Fruit fly (Drosophila melanogaster) whole organism, adult: Measurements from ENCODE around the gene Mbs.

Experiments
- CG11617 ChIP-seq: fragments of 200-800 bp; sonication (Bioruptor generic); optimal IDR thresholded peaks from 2 replicates; lab custom pipeline; 2017; ENCODE audit warnings: mild to moderate bottlenecking, missing biosample characterization, missing genetic modification reagents, missing genetic modification characterization
- CG12768 ChIP-seq: fragments of 200-800 bp; sonication (Bioruptor generic); optimal IDR thresholded peaks from 2 replicates; lab custom pipeline; 2017; ENCODE audit warnings: missing biosample characterization, missing genetic modification characterization, mild to moderate bottlenecking, moderate library complexity, missing genetic modification reagents
- CG14711 ChIP-seq: fragments of 200-800 bp; sonication (Bioruptor generic); optimal IDR thresholded peaks from 2 replicates; lab custom pipeline; 2018; ENCODE audit warnings: missing biosample characterization, mild to moderate bottlenecking, missing genetic modification characterization, moderate library complexity
- CG1620 ChIP-seq: fragments of 200-800 bp; sonication (Bioruptor generic); optimal IDR thresholded peaks from 2 replicates; lab custom pipeline; 2016; ENCODE audit warnings: missing biosample characterization, missing genetic modification characterization
- CG33017 ChIP-seq: fragments of 200-800 bp; sonication (Bioruptor generic); optimal IDR thresholded peaks from 2 replicates; lab custom pipeline; 2018; ENCODE audit warnings: missing biosample characterization, mild to moderate bottlenecking, missing genetic modification characterization, moderate library complexity
- CG5204 ChIP-seq: fragments of 200-800 bp; sonication (Bioruptor generic); optimal IDR thresholded peaks from 2 replicates; lab custom pipeline; 2016; ENCODE audit warnings: missing biosample characterization, missing genetic modification characterization
- CG7045 ChIP-seq: fragments of 200-800 bp; sonication (Bioruptor generic); optimal IDR thresholded peaks from 2 replicates; lab custom pipeline; 2017; ENCODE audit warnings: missing biosample characterization, mild to moderate bottlenecking, missing genetic modification characterization
- CG7101 ChIP-seq: fragments of 200-800 bp; sonication (Bioruptor generic); optimal IDR thresholded peaks from 2 replicates; lab custom pipeline; 2018; ENCODE audit warnings: missing biosample characterization, mild to moderate bottlenecking, missing genetic modification characterization, moderate library complexity
- Clk ChIP-seq: fragments of 200-800 bp; sonication (Bioruptor generic); optimal IDR thresholded peaks from 2 replicates; lab custom pipeline; 2017; ENCODE audit warnings: missing biosample characterization, missing genetic modification characterization
- Crg-1 ChIP-seq: fragments of 200-800 bp; sonication (Bioruptor generic); optimal IDR thresholded peaks from 2 replicates; lab custom pipeline; 2016; ENCODE audit warnings: missing biosample characterization, missing genetic modification characterization
- Hr96 ChIP-seq: fragments of 200-800 bp; sonication (Bioruptor generic); optimal IDR thresholded peaks from 2 replicates; lab custom pipeline; 2016; ENCODE audit warnings: missing biosample characterization, missing genetic modification characterization
- Mnt ChIP-seq: fragments of 200-800 bp; sonication (Bioruptor generic); optimal IDR thresholded peaks from 2 replicates; lab custom pipeline; 2016; ENCODE audit warnings: missing biosample characterization, mild to moderate bottlenecking, missing genetic modification characterization
- bab1 ChIP-seq: fragments of 200-800 bp; sonication (Bioruptor generic); optimal IDR thresholded peaks from 3 replicates; lab custom pipeline; 2019; ENCODE audit warnings: missing biosample characterization, mild to moderate bottlenecking, missing genetic modification characterization, moderate library complexity
- cic ChIP-seq: fragments of 200-800 bp; sonication (Bioruptor generic); optimal IDR thresholded peaks from 2 replicates; lab custom pipeline; 2017; ENCODE audit warnings: missing biosample characterization, mild to moderate bottlenecking, missing genetic modification characterization, moderate library complexity
- cnc ChIP-seq, 2 experiments: fragments of >200 bp; optimal IDR thresholded peaks; 2 replicates each; lab custom pipeline; 2017
- kay ChIP-seq: fragments of 200-800 bp; sonication (Bioruptor generic); peaks from one replicate; lab custom pipeline; 2016; ENCODE audit warnings: missing biosample characterization, missing genetic modification characterization, borderline replicate concordance
- ovo ChIP-seq: fragments of 200-800 bp; sonication (Bioruptor generic); optimal IDR thresholded peaks from 2 replicates; lab custom pipeline; 2016; ENCODE audit warnings: missing biosample characterization, missing genetic modification characterization
- pad ChIP-seq: fragments of 200-800 bp; sonication (Bioruptor generic); optimal IDR thresholded peaks from 3 replicates; lab custom pipeline; 2017; ENCODE audit warnings: missing biosample characterization, missing genetic modification characterization, mild to moderate bottlenecking, moderate library complexity, missing genetic modification reagents
- tj ChIP-seq: fragments of 200-800 bp; sonication (Bioruptor generic); optimal IDR thresholded peaks from 3 replicates; lab custom pipeline; 2017; ENCODE audit warnings: missing biosample characterization, mild to moderate bottlenecking, missing genetic modification characterization, moderate library complexity
- toe ChIP-seq: fragments of 200-800 bp; sonication (Bioruptor generic); optimal IDR thresholded peaks from 2 replicates; lab custom pipeline; 2016; ENCODE audit warnings: missing biosample characterization, missing genetic modification characterization

The Mbs gene

DNA sequence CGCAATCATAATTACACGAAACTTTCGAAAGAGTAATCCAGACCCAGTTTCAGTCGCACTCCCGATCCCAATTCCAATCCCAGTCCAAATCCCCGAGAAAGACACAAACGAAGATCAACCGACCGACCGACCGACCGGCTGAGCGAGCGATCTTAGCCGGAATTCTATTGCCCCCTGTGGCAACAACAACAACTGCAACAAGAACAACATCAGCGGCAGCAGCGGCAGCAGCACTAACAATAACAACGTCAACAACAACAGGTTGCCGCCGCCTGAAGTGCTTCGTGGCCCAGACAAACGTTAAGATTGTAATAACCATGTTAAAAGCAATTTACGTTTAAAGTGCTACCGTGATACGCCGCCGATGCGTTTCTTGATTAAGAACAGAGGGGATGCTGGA is 33.0 kb upstream of the Mbs start:
- no peak for TF ChIP-seq toe (GFP tag; lab: Kevin White, UChicago)
- no peak for TF ChIP-seq Mnt (GFP tag; lab: Kevin White, UChicago)

DNA sequence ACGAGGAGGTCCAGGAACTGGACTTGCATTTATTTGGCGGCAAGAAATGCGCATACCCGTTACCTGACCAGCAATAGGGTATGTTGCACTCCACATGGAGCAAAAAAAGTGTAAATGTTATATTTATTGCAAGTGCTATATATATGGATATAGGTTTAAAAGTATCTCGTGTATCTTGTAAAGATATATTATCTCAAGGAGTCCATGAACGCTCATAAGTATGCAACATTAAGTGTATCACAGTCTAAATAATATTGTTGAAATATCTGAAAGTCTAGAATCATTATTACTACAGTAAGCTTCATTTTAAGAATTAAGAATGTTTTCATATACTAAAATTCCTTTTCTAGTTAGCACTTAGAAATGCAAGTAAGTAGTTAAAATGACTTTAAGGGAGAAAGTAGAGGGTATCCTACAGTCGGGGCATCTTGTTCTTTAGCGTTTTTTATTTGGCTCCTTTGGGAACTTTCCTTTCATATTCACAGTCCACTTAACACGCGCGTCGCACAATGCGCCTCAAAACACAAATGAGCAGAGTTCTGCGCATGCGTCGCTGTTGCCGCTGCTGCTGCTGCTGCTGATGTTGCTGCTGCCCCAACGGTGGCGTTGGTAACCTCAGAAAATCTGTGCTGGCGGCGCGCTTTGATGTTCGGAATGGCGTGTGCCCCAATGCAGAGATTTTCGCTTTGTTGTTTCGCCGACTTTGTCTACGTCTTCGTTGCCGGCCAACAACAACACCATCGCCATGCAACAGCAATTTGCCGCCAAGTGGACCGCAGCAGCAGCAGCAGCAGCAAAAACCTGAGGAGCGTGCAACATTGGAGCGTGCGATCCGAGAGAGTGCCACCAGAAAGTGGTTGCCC is 32.4 kb upstream of the Mbs start:
- no peak for TF ChIP-seq CG12768 (GFP tag; lab: Kevin White, UChicago)
- no peak for TF ChIP-seq ovo (GFP tag; lab: Kevin White, UChicago)
- no peak for TF ChIP-seq tj (GFP tag; lab: Kevin White, UChicago)
- no peak for TF ChIP-seq pad (GFP tag; lab: Kevin White, UChicago)
- no peak for TF ChIP-seq CG1620 (GFP tag; lab: Kevin White, UChicago)
- TF ChIP-seq Hr96 (GFP tag; lab: Kevin White, UChicago): no peak
- no peak for TF ChIP-seq CG11617
- no peak for TF ChIP-seq cic
- TF ChIP-seq Clk (GFP tag; lab: Kevin White, UChicago): no peak
- TF ChIP-seq cnc (optimal IDR thresholded peaks at IDR 0.05; lab: Kevin White, UChicago): no peak
- TF ChIP-seq Crg-1: no peak
- TF ChIP-seq CG7101 (tag; lab: Kevin White, UChicago): no peak
- no peak for TF ChIP-seq CG14711 (tag; lab: Kevin White, UChicago)
- TF ChIP-seq CG5204 (GFP tag; lab: Kevin White, UChicago): no peak

DNA sequence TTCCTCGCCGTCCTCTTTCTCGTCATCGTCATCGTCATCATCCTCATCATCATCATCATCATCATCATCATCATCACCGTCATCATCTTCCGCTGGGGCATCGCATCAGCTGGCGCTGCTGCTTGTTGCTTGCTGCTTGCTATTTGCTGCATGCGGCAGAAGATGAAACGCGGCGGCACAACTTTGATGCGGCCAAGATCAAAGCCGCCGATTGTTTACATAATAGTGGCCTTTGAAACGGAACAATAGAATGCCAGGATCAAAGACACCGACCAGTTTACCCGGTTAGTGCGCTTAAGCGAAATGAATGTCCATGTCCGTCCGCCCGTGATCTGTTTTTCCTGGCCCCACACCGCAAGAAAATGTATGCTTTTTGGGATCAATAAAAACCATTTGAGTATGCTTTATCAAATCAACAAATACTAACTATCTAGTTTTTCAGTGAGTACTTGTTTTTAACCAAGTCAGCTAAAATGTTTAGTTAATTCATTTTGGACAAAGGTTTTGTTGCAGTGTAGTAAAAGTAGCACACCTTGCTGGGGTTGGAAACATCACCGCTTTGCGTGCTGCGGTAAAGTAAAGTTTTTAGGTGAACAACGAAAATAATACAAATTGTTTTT is 30.6 kb upstream of the Mbs start:
- TF ChIP-seq CG7045 (no peak), CG12768 (GFP tag; lab: Kevin White, UChicago) (no peak), tj (GFP tag; lab: Kevin White, UChicago) (no peak), pad (GFP tag; lab: Kevin White, UChicago) (no peak), Crg-1 (no peak), bab1 (no peak), toe (GFP tag; lab: Kevin White, UChicago) (no peak), kay (GFP tag; lab: Kevin White, UChicago) (no peak), CG5204 (GFP tag; lab: Kevin White, UChicago) (no peak), CG7101 (tag; lab: Kevin White, UChicago) (no peak)

DNA sequence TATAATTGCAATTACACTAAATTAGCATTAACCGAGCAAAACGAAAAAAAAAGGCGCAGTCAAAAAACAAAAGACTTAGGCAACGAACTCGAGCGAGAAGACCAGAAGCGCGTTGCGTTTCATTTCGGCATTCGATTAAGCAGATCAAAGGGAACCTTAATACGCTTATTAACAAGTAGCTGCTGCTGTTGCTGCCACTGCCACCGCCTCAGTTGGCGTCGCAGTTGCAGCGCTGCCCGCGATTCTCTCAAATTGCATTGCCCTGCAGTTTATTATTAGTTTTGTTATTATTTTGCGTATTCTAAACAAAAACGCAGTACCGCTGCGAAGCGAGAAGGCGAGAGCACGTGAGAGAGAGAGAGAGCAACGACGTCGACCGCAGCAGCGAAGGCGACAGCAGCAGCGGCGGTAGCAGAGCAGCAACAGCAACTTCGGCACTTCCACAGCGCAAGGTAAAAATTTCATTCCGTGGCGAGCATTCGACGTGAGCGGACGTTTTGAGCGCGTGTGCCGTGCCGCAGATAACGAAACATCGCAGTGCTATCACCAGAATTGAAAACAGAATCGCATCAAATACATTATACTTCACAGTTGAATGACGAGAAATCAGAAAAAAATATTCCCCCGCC is 28.6 kb upstream of the Mbs start, which contains the start of gene Notum:
Notum (plus strand) TSS at position 461 of the 629 bp plus-strand sequence.
- no peak for TF ChIP-seq CG11617
- TF ChIP-seq CG5204 (GFP tag; lab: Kevin White, UChicago): no peak
- TF ChIP-seq CG14711 (tag; lab: Kevin White, UChicago): no peak
- TF ChIP-seq ovo (GFP tag; lab: Kevin White, UChicago): no peak
- TF ChIP-seq CG12768 (GFP tag; lab: Kevin White, UChicago): no peak
- no peak for TF ChIP-seq Clk (GFP tag; lab: Kevin White, UChicago)
- TF ChIP-seq cnc (optimal IDR thresholded peaks at IDR 0.05; lab: Kevin White, UChicago): no peak
- TF ChIP-seq CG33017 (tag; lab: Kevin White, UChicago): no peak

DNA sequence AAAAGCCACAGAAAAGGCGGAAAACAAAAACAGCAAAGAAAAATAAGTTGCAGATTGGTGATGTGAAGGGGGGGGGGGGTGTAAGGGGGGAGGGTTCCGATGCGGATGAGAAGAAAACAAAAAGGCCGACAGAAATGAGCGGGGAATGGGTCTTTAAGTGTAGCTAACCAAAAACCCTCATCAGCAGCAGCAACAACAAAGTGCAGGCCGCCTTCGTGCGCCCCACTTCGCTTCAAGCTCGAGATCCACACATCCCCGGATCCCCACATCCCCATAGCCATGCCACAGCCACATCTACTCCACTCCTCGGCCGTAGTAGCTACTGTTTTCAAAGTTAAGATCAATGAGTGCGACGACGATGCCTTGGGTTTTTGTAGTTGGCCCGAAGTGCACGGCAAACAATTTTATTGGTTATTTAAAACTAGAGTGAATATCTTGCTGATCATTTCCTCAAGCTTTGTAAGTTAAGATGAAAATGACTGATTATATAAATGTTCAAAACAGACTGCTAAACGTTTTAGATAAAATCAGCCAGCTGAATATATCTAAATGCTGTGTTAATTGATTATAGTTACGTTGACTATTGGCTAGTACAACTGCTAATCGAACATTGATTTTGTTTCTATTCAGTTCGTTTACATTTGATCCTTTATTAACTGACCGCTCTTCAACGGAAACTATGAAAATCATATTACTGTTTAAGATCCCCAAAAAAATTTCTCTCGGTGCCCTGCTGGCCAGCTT is 27.3 kb upstream of the Mbs start:
- no peak for TF ChIP-seq toe (GFP tag; lab: Kevin White, UChicago)
- no peak for TF ChIP-seq CG12768 (GFP tag; lab: Kevin White, UChicago)
- no peak for TF ChIP-seq ovo (GFP tag; lab: Kevin White, UChicago)
- TF ChIP-seq Hr96 (GFP tag; lab: Kevin White, UChicago): no peak
- TF ChIP-seq Mnt (GFP tag; lab: Kevin White, UChicago): no peak
- no peak for TF ChIP-seq CG11617
- no peak for TF ChIP-seq Clk (GFP tag; lab: Kevin White, UChicago)
- no peak for TF ChIP-seq CG5204 (GFP tag; lab: Kevin White, UChicago)
- no peak for TF ChIP-seq CG7045
- no peak for TF ChIP-seq CG7101 (tag; lab: Kevin White, UChicago)
- TF ChIP-seq CG33017 (tag; lab: Kevin White, UChicago): no peak
- TF ChIP-seq Crg-1: no peak
- no peak for TF ChIP-seq cic
- no peak for TF ChIP-seq CG14711 (tag; lab: Kevin White, UChicago)
- no peak for TF ChIP-seq bab1
- no peak for TF ChIP-seq pad (GFP tag; lab: Kevin White, UChicago)
- TF ChIP-seq tj (GFP tag; lab: Kevin White, UChicago): no peak
- no peak for TF ChIP-seq cnc (optimal IDR thresholded peaks at IDR 0.05; lab: Kevin White, UChicago)
- no peak for TF ChIP-seq CG1620 (GFP tag; lab: Kevin White, UChicago)
- no peak for TF ChIP-seq kay (GFP tag; lab: Kevin White, UChicago)
